Worm (Caenorhabditis elegans): Measurements from ENCODE around the gene lin-52.

- TF ChIP-seq ztf-29 (GFP tag; IDR thresholded peaks at IDR 0.05) (no peak), T22C8.4 (GFP tag; IDR thresholded peaks at IDR 0.05) (no peak), tab-1 (GFP tag; IDR thresholded peaks at IDR 0.05) (no peak), flt-1 (GFP tag; IDR thresholded peaks at IDR 0.05) (no peak), klf-2 (GFP tag; conservative IDR thresholded peaks at IDR 0.05) (no peak), ref-1 (GFP tag; conservative IDR thresholded peaks at IDR 0.05) (no peak), cog-1 (tag; optimal IDR thresholded peaks at IDR 0.05) (no peak)
Measured at ce11 chrIII:9793592-9794417, 30.7 kb downstream of the lin-52 start, which contains the start of the genes R10E11.9 and mcm-6.
